Fruit fly (Drosophila melanogaster) whole organism, embryonic: ENCODE measurements around the gene CG16758.

Experiments used
- CG11504 ChIP-seq: fragments of 200-800 bp; sonication (Bioruptor generic); optimal IDR thresholded peaks from 3 replicates; lab custom pipeline; 2019; ENCODE audit warnings: missing biosample characterization, mild to moderate bottlenecking, missing genetic modification characterization, moderate library complexity
- CG11695 ChIP-seq: fragments of 200-800 bp; sonication (Bioruptor generic); IDR thresholded peaks from 3 replicates; pipeline ENCODE4 v1.3.6; 2022; ENCODE audit warnings: missing biosample characterization, missing genetic modification characterization
- CG12659 ChIP-seq: fragments of 200-800 bp; sonication (Bioruptor generic); optimal IDR thresholded peaks from 3 replicates; lab custom pipeline; 2017; ENCODE audit warnings: mild to moderate bottlenecking, missing biosample characterization, missing genetic modification reagents, missing genetic modification characterization
- CG12942 ChIP-seq: fragments of 200-800 bp; sonication (Bioruptor generic); optimal IDR thresholded peaks from 3 replicates; lab custom pipeline; 2016; ENCODE audit warnings: missing biosample characterization, missing genetic modification characterization
- CG13624 ChIP-seq: fragments of 200-800 bp; sonication (Bioruptor generic); optimal IDR thresholded peaks from 2 replicates; lab custom pipeline; 2016; ENCODE audit warnings: missing biosample characterization, missing genetic modification characterization
- CG16779 ChIP-seq: fragments of 200-800 bp; sonication (Bioruptor generic); IDR thresholded peaks from 2 replicates; pipeline ENCODE4 v1.3.6; 2022; ENCODE audit warnings: missing biosample characterization, missing genetic modification characterization
- CG17361 ChIP-seq: fragments of 200-800 bp; sonication (Bioruptor generic); IDR thresholded peaks from 3 replicates; pipeline ENCODE4 v1.3.6; 2022; ENCODE audit warnings: missing biosample characterization, missing genetic modification characterization
- CG17612 ChIP-seq: fragments of 200-800 bp; sonication (Bioruptor generic); IDR thresholded peaks from 2 replicates; pipeline ENCODE4 v1.3.6; 2022; ENCODE audit warnings: missing biosample characterization, missing genetic modification characterization
- CG18262 ChIP-seq: fragments of 200-800 bp; optimal IDR thresholded peaks from 3 replicates; lab custom pipeline; 2019; ENCODE audit warnings: missing biosample characterization, mild to moderate bottlenecking, missing genetic modification characterization, moderate library complexity
- CG2129 ChIP-seq: fragments of 200-800 bp; sonication (Bioruptor generic); IDR thresholded peaks from 2 replicates; pipeline ENCODE4 v1.3.6; 2022; ENCODE audit warnings: missing biosample characterization, missing genetic modification characterization; ENCODE audit not compliant: partially characterized antibody
- CG2875 ChIP-seq: fragments of 200-800 bp; sonication (Bioruptor generic); optimal IDR thresholded peaks from 2 replicates; lab custom pipeline; 2017; ENCODE audit warnings: missing biosample characterization, mild to moderate bottlenecking, missing genetic modification characterization, missing genetic modification reagents
- CG33213 ChIP-seq: fragments of 200-800 bp; sonication (Bioruptor generic); optimal IDR thresholded peaks from 3 replicates; lab custom pipeline; 2016; ENCODE audit warnings: missing biosample characterization, missing genetic modification characterization
- CG5180 ChIP-seq: fragments of 200-800 bp; sonication (Bioruptor generic); optimal IDR thresholded peaks from 3 replicates; lab custom pipeline; 2017; ENCODE audit warnings: missing biosample characterization, missing genetic modification characterization, mild to moderate bottlenecking, moderate library complexity, missing genetic modification reagents
- CG7357 ChIP-seq: fragments of 200-800 bp; sonication (Bioruptor generic); IDR thresholded peaks from 3 replicates; pipeline ENCODE4 v1.3.6; 2022; ENCODE audit warnings: missing biosample characterization, missing genetic modification characterization
- CG7745 ChIP-seq: fragments of 200-800 bp; sonication (Bioruptor generic); optimal IDR thresholded peaks from 2 replicates; lab custom pipeline; 2018; ENCODE audit warnings: missing biosample characterization, mild to moderate bottlenecking, missing genetic modification characterization, moderate library complexity
- CG7839 ChIP-seq: fragments of 200-800 bp; sonication (Bioruptor generic); optimal IDR thresholded peaks from 3 replicates; lab custom pipeline; 2018; ENCODE audit warnings: missing biosample characterization, mild to moderate bottlenecking, missing genetic modification characterization, moderate library complexity
- CG8089 ChIP-seq: fragments of 200-800 bp; sonication (Bioruptor generic); optimal IDR thresholded peaks from 3 replicates; lab custom pipeline; 2016; ENCODE audit warnings: missing biosample characterization, missing genetic modification characterization
- CG8478 ChIP-seq: fragments of >200 bp; optimal IDR thresholded peaks from 2 replicates; lab custom pipeline; 2018
- CG9609 ChIP-seq: fragments of 200-800 bp; sonication (Bioruptor generic); optimal IDR thresholded peaks from 3 replicates; lab custom pipeline; 2016; ENCODE audit warnings: missing biosample characterization, missing genetic modification characterization
- Dip3 ChIP-seq: fragments of 200-800 bp; sonication (Bioruptor generic); optimal IDR thresholded peaks from 3 replicates; lab custom pipeline; 2016; ENCODE audit warnings: missing biosample characterization, missing genetic modification characterization
- Dp ChIP-seq: fragments of 200-800 bp; sonication (Bioruptor generic); optimal IDR thresholded peaks from 2 replicates; lab custom pipeline; 2018; ENCODE audit warnings: missing biosample characterization, mild to moderate bottlenecking, missing genetic modification characterization, moderate library complexity
- Dref ChIP-seq: fragments of 200-800 bp; sonication (Bioruptor generic); IDR thresholded peaks from 2 replicates; pipeline ENCODE4 v1.3.6; 2022; ENCODE audit warnings: missing biosample characterization, missing genetic modification characterization
- Ets65A ChIP-seq: fragments of 200-800 bp; sonication (Bioruptor generic); peaks from one replicate; lab custom pipeline; 2016; ENCODE audit warnings: missing biosample characterization, missing genetic modification characterization
- Fer3 ChIP-seq: fragments of 200-800 bp; sonication (Bioruptor generic); optimal IDR thresholded peaks from 2 replicates; lab custom pipeline; 2018; ENCODE audit warnings: missing biosample characterization, mild to moderate bottlenecking, missing genetic modification characterization, moderate library complexity
- MTF-1 ChIP-seq: fragments of 200-800 bp; sonication (Bioruptor generic); optimal IDR thresholded peaks from 2 replicates; lab custom pipeline; 2018; ENCODE audit warnings: missing biosample characterization, mild to moderate bottlenecking, missing genetic modification characterization, borderline replicate concordance
- NFAT ChIP-seq: fragments of 200-800 bp; sonication (Bioruptor generic); IDR thresholded peaks from 2 replicates; pipeline ENCODE4 v1.3.6; 2022; ENCODE audit warnings: missing biosample characterization, missing genetic modification characterization
- Pdp1 ChIP-seq, 2 experiments: fragments of 200-800 bp; sonication (Bioruptor generic); optimal IDR thresholded peaks; 3 replicates each; lab custom pipeline; 2016; ENCODE audit warnings: missing biosample characterization in 2 of 2, missing genetic modification characterization in 2 of 2, mild to moderate bottlenecking in 1 of 2, moderate library complexity in 1 of 2
- Sox102F ChIP-seq: fragments of 200-800 bp; sonication (Bioruptor generic); optimal IDR thresholded peaks from 2 replicates; lab custom pipeline; 2018; ENCODE audit warnings: missing biosample characterization, mild to moderate bottlenecking, missing genetic modification characterization, moderate library complexity
- YL-1 ChIP-seq: fragments of 200-800 bp; sonication (Bioruptor generic); optimal IDR thresholded peaks from 3 replicates; lab custom pipeline; 2017; ENCODE audit warnings: missing biosample characterization, mild to moderate bottlenecking, missing genetic modification characterization
- abd-A ChIP-seq: fragments of 200-800 bp; sonication (Bioruptor generic); optimal IDR thresholded peaks from 3 replicates; lab custom pipeline; 2019; ENCODE audit warnings: missing biosample characterization, mild to moderate bottlenecking, missing genetic modification characterization, moderate library complexity
- ap ChIP-seq: fragments of 200-800 bp; sonication (Bioruptor generic); IDR thresholded peaks from 2 replicates; pipeline ENCODE4 v1.3.6; 2022; ENCODE audit warnings: missing biosample characterization, missing genetic modification characterization
- bcd ChIP-seq: fragments of 200-800 bp; sonication (Bioruptor generic); optimal IDR thresholded peaks from 2 replicates; lab custom pipeline; 2017; ENCODE audit warnings: missing biosample characterization, mild to moderate bottlenecking, missing genetic modification characterization
- bsh ChIP-seq, 2 experiments: fragments of 200-800 bp; sonication (Bioruptor generic); optimal IDR thresholded peaks; 2 replicates each; lab custom pipeline; 2017 to 2018; ENCODE audit warnings: mild to moderate bottlenecking in 2 of 2, missing biosample characterization in 2 of 2, missing genetic modification characterization in 2 of 2, moderate library complexity in 1 of 2
- cad ChIP-seq: fragments of >200 bp; optimal IDR thresholded peaks from 2 replicates; lab custom pipeline; 2017; ENCODE audit warnings: missing biosample characterization, missing genetic modification characterization
- da ChIP-seq: fragments of 200-800 bp; sonication (Bioruptor generic); optimal IDR thresholded peaks from 2 replicates; lab custom pipeline; 2016; ENCODE audit warnings: missing biosample characterization, missing genetic modification characterization
- dmrt99B ChIP-seq: fragments of 200-800 bp; sonication (Bioruptor generic); optimal IDR thresholded peaks from 2 replicates; lab custom pipeline; 2018; ENCODE audit warnings: missing biosample characterization, mild to moderate bottlenecking, missing genetic modification characterization, moderate library complexity
- maf-S ChIP-seq: fragments of 200-800 bp; sonication (Bioruptor generic); optimal IDR thresholded peaks from 2 replicates; lab custom pipeline; 2016; ENCODE audit warnings: missing biosample characterization, missing genetic modification characterization
- otp ChIP-seq: fragments of 200-800 bp; sonication (Bioruptor generic); IDR thresholded peaks from 3 replicates; pipeline ENCODE4, ENCODE4 v1.3.6; 2022; ENCODE audit warnings: missing biosample characterization, missing genetic modification characterization
- pb ChIP-seq: fragments of 200-800 bp; sonication (Bioruptor generic); optimal IDR thresholded peaks from 3 replicates; lab custom pipeline; 2016; ENCODE audit warnings: missing biosample characterization, missing genetic modification characterization
- phol ChIP-seq: fragments of 200-800 bp; sonication (Bioruptor generic); optimal IDR thresholded peaks from 3 replicates; lab custom pipeline; 2018; ENCODE audit warnings: missing biosample characterization, mild to moderate bottlenecking, missing genetic modification characterization, moderate library complexity
- pita ChIP-seq: fragments of 200-800 bp; sonication (Bioruptor generic); optimal IDR thresholded peaks from 2 replicates; lab custom pipeline; 2017; ENCODE audit warnings: missing biosample characterization, mild to moderate bottlenecking, missing genetic modification characterization
- ranshi ChIP-seq: fragments of 200-800 bp; sonication (Bioruptor generic); IDR thresholded peaks from 2 replicates; pipeline ENCODE4 v1.3.6; 2022; ENCODE audit warnings: missing biosample characterization, missing genetic modification characterization
- repo ChIP-seq: fragments of 200-800 bp; sonication (Bioruptor generic); optimal IDR thresholded peaks from 2 replicates; lab custom pipeline; 2016; ENCODE audit warnings: missing biosample characterization, missing genetic modification characterization
- sd ChIP-seq: fragments of 200-800 bp; sonication (Bioruptor generic); optimal IDR thresholded peaks from 3 replicates; lab custom pipeline; 2018; ENCODE audit warnings: missing biosample characterization, mild to moderate bottlenecking, missing genetic modification characterization, moderate library complexity
- sima ChIP-seq: fragments of 200-800 bp; sonication (Bioruptor generic); optimal IDR thresholded peaks from 2 replicates; lab custom pipeline; 2016; ENCODE audit warnings: missing biosample characterization, missing genetic modification characterization
- slbo ChIP-seq: fragments of 200-800 bp; sonication (Bioruptor generic); IDR thresholded peaks from 2 replicates; pipeline ENCODE4 v1.3.6; 2022; ENCODE audit warnings: missing biosample characterization, missing genetic modification characterization
- stc ChIP-seq: fragments of 200-800 bp; sonication (Bioruptor generic); IDR thresholded peaks from 2 replicates; pipeline ENCODE4 v1.3.6; 2022; ENCODE audit warnings: missing biosample characterization, missing genetic modification characterization
- sug ChIP-seq: fragments of 200-800 bp; optimal IDR thresholded peaks from 2 replicates; lab custom pipeline; 2019; ENCODE audit warnings: missing biosample characterization, mild to moderate bottlenecking, missing genetic modification characterization, moderate library complexity
- tin ChIP-seq: fragments of 200-800 bp; sonication (Bioruptor generic); optimal IDR thresholded peaks from 3 replicates; lab custom pipeline; 2016; ENCODE audit warnings: missing biosample characterization, missing genetic modification characterization
- tup ChIP-seq: fragments of 200-800 bp; sonication (Bioruptor generic); optimal IDR thresholded peaks from 2 replicates; lab custom pipeline; 2016; ENCODE audit warnings: missing biosample characterization, mild to moderate bottlenecking, missing genetic modification characterization, moderate library complexity
- vfl ChIP-seq: fragments of 200-800 bp; sonication (Bioruptor generic); optimal IDR thresholded peaks from 2 replicates; lab custom pipeline; 2016; ENCODE audit warnings: missing biosample characterization, missing genetic modification characterization

The CG16758 gene

DNA sequence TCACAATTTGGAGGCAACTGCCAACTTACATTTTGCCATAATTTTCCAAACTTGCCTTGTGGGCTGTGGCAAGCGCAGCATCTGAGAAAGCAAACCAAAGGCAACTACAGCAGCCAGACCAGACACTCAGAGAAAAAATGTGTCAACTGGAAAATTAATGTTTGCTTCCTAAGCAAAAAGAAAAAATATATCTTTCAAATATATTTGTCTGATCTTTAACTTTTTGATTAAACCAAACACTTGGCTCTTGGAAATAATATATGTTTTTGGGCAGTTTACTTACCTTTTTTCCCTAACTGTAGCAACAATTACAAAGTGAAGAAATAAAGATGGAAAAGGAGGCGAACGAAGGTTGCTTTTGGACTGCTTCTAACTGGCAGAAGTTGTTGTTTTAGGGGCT is 16.2 kb downstream of the CG16758 start (continued):
- TF ChIP-seq MTF-1 (no peak), ranshi (GFP tag; lab: Robert Waterston, UW) (peak; percentile 21; the same call in 1 of the 2 replicates), CG17361 (GFP tag; lab: Robert Waterston, UW) (0 out of 3 replicates have a peak, but pooled peaks have one; percentile 16), CG18262 (tag; lab: Kevin White, UChicago) (peak; percentile 18), CG7839 (tag; lab: Kevin White, UChicago) (peak; percentile 26), Sox102F (peak; percentile 2), CG2875 (no peak)

DNA sequence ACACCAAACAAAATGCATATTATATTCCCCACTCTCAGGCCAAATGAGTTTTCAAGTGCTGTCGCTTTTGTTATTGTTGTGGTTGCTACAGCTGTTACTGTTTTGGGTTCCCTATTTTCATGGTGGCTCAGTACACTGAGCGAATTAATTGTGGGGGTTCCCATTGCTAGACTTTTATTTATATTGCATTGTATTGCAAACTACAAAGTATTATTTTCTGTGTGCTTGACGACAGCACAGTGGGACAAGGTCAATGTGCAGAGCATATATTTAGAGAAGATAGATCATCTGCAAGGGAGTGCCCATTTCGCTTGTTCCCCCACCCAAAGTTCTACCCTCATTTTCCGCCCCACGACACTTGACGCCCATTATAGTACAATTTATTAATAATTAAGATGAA is 16.9 kb downstream of the CG16758 start:
- TF ChIP-seq CG13624 (no peak), tin (GFP tag; lab: Kevin White, UChicago) (peak; percentile 40), da (no peak), bcd (GFP tag; lab: Kevin White, UChicago) (no peak), CG8478 (lab: Kevin White, UChicago) (no peak), ap (no peak), CG12659 (GFP tag; lab: Kevin White, UChicago) (no peak), CG11695 (no peak), bsh (GFP tag; optimal IDR thresholded peaks at IDR 0.05; lab: Kevin White, UChicago) (peak in 1 of 2 experiments; percentile 13), CG18262 (tag; lab: Kevin White, UChicago) (no peak), sima (no peak), pita (GFP tag; lab: Kevin White, UChicago) (no peak), slbo (no peak), CG7745 (tag; lab: Kevin White, UChicago) (no peak), CG9609 (GFP tag; lab: Kevin White, UChicago) (no peak), phol (tag; lab: Kevin White, UChicago) (peak; percentile 20), CG5180 (GFP tag; lab: Kevin White, UChicago) (no peak), CG17612 (no peak), repo (GFP tag; lab: Kevin White, UChicago) (no peak), Dp (GFP tag; lab: Kevin White, UChicago) (no peak), YL-1 (no peak), abd-A (tag; lab: Kevin White, UChicago) (no peak), Fer3 (tag; lab: Kevin White, UChicago) (no peak), CG33213 (no peak), tup (GFP tag; lab: Kevin White, UChicago) (no peak), CG7357 (GFP tag; lab: Robert Waterston, UW) (no peak), sd (tag; lab: Kevin White, UChicago) (no peak), NFAT (GFP tag; lab: Robert Waterston, UW) (no peak), Dref (GFP tag; lab: Robert Waterston, UW) (no peak), CG11504 (tag; lab: Kevin White, UChicago) (peak; percentile 57), dmrt99B (peak; percentile 0), stc (GFP tag; lab: Robert Waterston, UW) (no peak), maf-S (no peak), CG8089 (no peak), pb (GFP tag; lab: Kevin White, UChicago) (no peak), sug (no peak), vfl (no peak), Dip3 (GFP tag; lab: Kevin White, UChicago) (no peak), CG12942 (GFP tag; lab: Kevin White, UChicago) (no peak), otp (GFP tag; lab: Robert Waterston, UW) (no peak), Pdp1 (GFP tag; optimal IDR thresholded peaks at IDR 0.05; lab: Kevin White, UChicago) (no peak), Ets65A (peak; percentile 53), cad (GFP tag; lab: Kevin White, UChicago) (no peak), CG16779 (GFP tag; lab: Robert Waterston, UW) (no peak), CG2129 (GFP tag; lab: Robert Waterston, UW) (no peak)
